Fruit fly (Drosophila melanogaster): ENCODE results near the gene GstO1.
A peak's percentile ranks its signal among the peaks of the same experiment; 100 is the strongest.

dm6 chr3L:8549183-8549890, 24.7 kb upstream of the GstO1 start:
- peak; percentile 53 for TF ChIP-seq fd96Cb (tag; optimal IDR thresholded peaks at IDR 0.05)
- TF ChIP-seq CG6683 (GFP tag; optimal IDR thresholded peaks at IDR 0.05) = no peak
- no peak for TF ChIP-seq CG30431 (GFP tag; optimal IDR thresholded peaks at IDR 0.05)

Measured in whole organism, embryonic.